Worm (Caenorhabditis elegans) whole organism, mixed stage, embryonic: ENCODE data around the gene T22D1.1.

ENCODE experiments used
- bed-3 ChIP-seq: fragments of 200-800 bp; sonication (Bioruptor generic); optimal IDR thresholded peaks from 3 replicates; lab custom pipeline; 2018; ENCODE audit warnings: mild to moderate bottlenecking, missing genetic modification characterization, moderate library complexity, missing compliant biosample characterization
- ceh-39 ChIP-seq: fragments of 150-350 bp; optimal IDR thresholded peaks from 2 replicates; lab custom pipeline; 2014; ENCODE audit warnings: missing biosample characterization, missing genetic modification characterization
- elt-1 ChIP-seq: sonication (generic microtip); optimal IDR thresholded peaks from 2 replicates; lab custom pipeline; 2017; ENCODE audit warnings: missing genetic modification characterization, mild to moderate bottlenecking, missing compliant biosample characterization, antibody characterized with exemption, moderate library complexity, borderline replicate concordance; ENCODE audit not compliant: insufficient read depth
- mls-2 ChIP-seq: sonication (generic microtip); optimal IDR thresholded peaks from 2 replicates; lab custom pipeline; 2016; ENCODE audit warnings: mild to moderate bottlenecking, missing genetic modification characterization, moderate library complexity, missing compliant biosample characterization
- sptf-1 ChIP-seq: sonication (generic microtip); optimal IDR thresholded peaks from 2 replicates; lab custom pipeline; 2017; ENCODE audit warnings: mild to moderate bottlenecking, missing genetic modification characterization, moderate library complexity, missing compliant biosample characterization

- TF ChIP-seq sptf-1 (tag; lab: Kevin White, UChicago) (no peak), elt-1 (no peak), bed-3 (GFP tag; lab: Kevin White, UChicago) (no peak), ceh-39 (no peak), mls-2 (tag; lab: Kevin White, UChicago) (no peak)
Observed at ce11 chrIV:6951259-6951658, 28.1 kb downstream of the T22D1.1 start.
